Fruit fly (Drosophila melanogaster): ENCODE measurements around the gene MSBP.
A peak's percentile ranks its signal among the peaks of the same experiment; 100 is the strongest.

The MSBP gene

dm6 chrX:15860479-15860878 is 29.4 kb downstream of the MSBP start (continued):
- TF ChIP-seq Eip93F (GFP tag; optimal IDR thresholded peaks at IDR 0.05) (peak; percentile 48), cyc (GFP tag; optimal IDR thresholded peaks at IDR 0.05) (no peak), fkh (GFP tag; optimal IDR thresholded peaks at IDR 0.05) (peak; percentile 24), pdm3 (GFP tag; optimal IDR thresholded peaks at IDR 0.05) (peak; percentile 26), ss (GFP tag; optimal IDR thresholded peaks at IDR 0.05) (peak; percentile 70 to 82), OdsH (GFP tag; optimal IDR thresholded peaks at IDR 0.05) (no peak), fd59A (GFP tag; optimal IDR thresholded peaks at IDR 0.05) (peak; percentile 42)

- TF ChIP-seq CG6163 (GFP tag; IDR thresholded peaks at IDR 0.05), result peak; percentile 34; the same call in 1 of the 3 replicates
- TF ChIP-seq svp (GFP tag), result no peak
Observed at dm6 chrX:15859869-15860268, 30.0 kb downstream of the MSBP start, which contains the start of gene Gbeta13F. TSS of gene Gbeta13F (plus strand) at chrX:15860115.

dm6 chrX:15859387-15859786 is 30.5 kb downstream of the MSBP start, which contains the start of gene AlkB:
TSS of gene AlkB (minus strand) at chrX:15859487.
- no peak for TF ChIP-seq CG3032 (tag; optimal IDR thresholded peaks at IDR 0.05)

dm6 chrX:15857601-15858284 is 32.2 kb downstream of the MSBP start, which contains the start of the genes CG46440 and Myb:
TSS of gene CG46440 (minus strand) at chrX:15857823.
TSS of gene Myb (minus strand) at chrX:15857823.
- no peak for TF ChIP-seq CG6792 (GFP tag; optimal IDR thresholded peaks at IDR 0.05)
- TF ChIP-seq CG3919 (GFP tag; optimal IDR thresholded peaks at IDR 0.05), result no peak
- TF ChIP-seq CG9139 (GFP tag; optimal IDR thresholded peaks at IDR 0.05), result no peak
- no peak for TF ChIP-seq fd59A (GFP tag; optimal IDR thresholded peaks at IDR 0.05)
- TF ChIP-seq CG11294 (GFP tag; IDR thresholded peaks at IDR 0.05), result no peak
- TF ChIP-seq Sox15 (GFP tag; optimal IDR thresholded peaks at IDR 0.05), result no peak
- no peak for TF ChIP-seq Hr38 (GFP tag; optimal IDR thresholded peaks at IDR 0.05)
- no peak for TF ChIP-seq net (GFP tag; optimal IDR thresholded peaks at IDR 0.05)
- TF ChIP-seq CG10669 (GFP tag; optimal IDR thresholded peaks at IDR 0.05), result no peak
- no peak for TF ChIP-seq pdm3 (GFP tag; optimal IDR thresholded peaks at IDR 0.05)
- peak; percentile 7 for TF ChIP-seq topi (GFP tag; optimal IDR thresholded peaks at IDR 0.05)
- TF ChIP-seq svp (GFP tag), result peak; percentile 5
- TF ChIP-seq CG6276 (GFP tag; optimal IDR thresholded peaks at IDR 0.05), result no peak
- no peak for TF ChIP-seq Eip75B (GFP tag; optimal IDR thresholded peaks at IDR 0.05)
- no peak for TF ChIP-seq Ets21C (GFP tag; optimal IDR thresholded peaks at IDR 0.05)
- no peak for TF ChIP-seq CG7368 (GFP tag; optimal IDR thresholded peaks at IDR 0.05)
- TF ChIP-seq fkh (GFP tag; optimal IDR thresholded peaks at IDR 0.05), result no peak
- TF ChIP-seq vri (GFP tag; optimal IDR thresholded peaks at IDR 0.05), result no peak
- peak; percentile 18 for TF ChIP-seq dsx (GFP tag; optimal IDR thresholded peaks at IDR 0.05; ENCODE audit: poor library complexity, severe bottlenecking)
- 0 out of 2 replicates have a peak, but pooled peaks have one; percentile 20 for TF ChIP-seq CG15336 (GFP tag; IDR thresholded peaks at IDR 0.05)
- peak; percentile 1 for TF ChIP-seq lz (GFP tag; optimal IDR thresholded peaks at IDR 0.05)
- no peak for TF ChIP-seq Ets96B (tag; optimal IDR thresholded peaks at IDR 0.05)
- TF ChIP-seq CG8632 (GFP tag; optimal IDR thresholded peaks at IDR 0.05), result no peak
- peak; percentile 1 for TF ChIP-seq Eip78C (GFP tag)
- TF ChIP-seq Hr39 (GFP tag; optimal IDR thresholded peaks at IDR 0.05), result no peak

dm6 chrX:15852815-15853542 is 36.9 kb downstream of the MSBP start, which contains the start of the genes UBL3 and CG15914:
TSS of gene UBL3 (minus strand) at chrX:15853175.
TSS of gene CG15914 (plus strand) at chrX:15853421.
- no peak for TF ChIP-seq achi (GFP tag; optimal IDR thresholded peaks at IDR 0.05)
- peak; percentile 89 for TF ChIP-seq svp (GFP tag)
- TF ChIP-seq CG11762 (GFP tag; optimal IDR thresholded peaks at IDR 0.05; ENCODE audit: insufficient read depth), result no peak
- TF ChIP-seq salr (GFP tag; optimal IDR thresholded peaks at IDR 0.05), result no peak
- TF ChIP-seq CG6808 (GFP tag; optimal IDR thresholded peaks at IDR 0.05), result no peak
- no peak for TF ChIP-seq Met (GFP tag; optimal IDR thresholded peaks at IDR 0.05)
- no peak for TF ChIP-seq CG6276 (GFP tag; optimal IDR thresholded peaks at IDR 0.05)
- TF ChIP-seq Eip78C (GFP tag), result peak; percentile 82
- no peak for TF ChIP-seq CG7368 (GFP tag; optimal IDR thresholded peaks at IDR 0.05)
- no peak for TF ChIP-seq CG10669 (GFP tag; optimal IDR thresholded peaks at IDR 0.05)
- no peak for TF ChIP-seq CG6854 (GFP tag; optimal IDR thresholded peaks at IDR 0.05)
- no peak for TF ChIP-seq CG3032 (tag; optimal IDR thresholded peaks at IDR 0.05)
- no peak for TF ChIP-seq Gug (GFP tag; IDR thresholded peaks at IDR 0.05)
- TF ChIP-seq fkh (GFP tag; optimal IDR thresholded peaks at IDR 0.05), result peak; percentile 59
- TF ChIP-seq esn (GFP tag; optimal IDR thresholded peaks at IDR 0.05), result peak; percentile 34
- peak; percentile 16 for TF ChIP-seq Eip75B (GFP tag; optimal IDR thresholded peaks at IDR 0.05)
- peak; percentile 1 for TF ChIP-seq topi (GFP tag; optimal IDR thresholded peaks at IDR 0.05)
- TF ChIP-seq Sox102F (GFP tag; optimal IDR thresholded peaks at IDR 0.05), result no peak
- no peak for TF ChIP-seq CG8119 (GFP tag; IDR thresholded peaks at IDR 0.05)
- TF ChIP-seq Eip93F (GFP tag; optimal IDR thresholded peaks at IDR 0.05), result peak; percentile 66
- TF ChIP-seq CG3919 (GFP tag; optimal IDR thresholded peaks at IDR 0.05), result no peak
